Worm (Caenorhabditis elegans): ENCODE results near the gene C17C3.3.
"Not testable (repeated sequence)": the region's sequence is repeated elsewhere in the genome, so short reads cannot be mapped to it uniquely, and the experiment has no call there.

The C17C3.3 gene

DNA sequence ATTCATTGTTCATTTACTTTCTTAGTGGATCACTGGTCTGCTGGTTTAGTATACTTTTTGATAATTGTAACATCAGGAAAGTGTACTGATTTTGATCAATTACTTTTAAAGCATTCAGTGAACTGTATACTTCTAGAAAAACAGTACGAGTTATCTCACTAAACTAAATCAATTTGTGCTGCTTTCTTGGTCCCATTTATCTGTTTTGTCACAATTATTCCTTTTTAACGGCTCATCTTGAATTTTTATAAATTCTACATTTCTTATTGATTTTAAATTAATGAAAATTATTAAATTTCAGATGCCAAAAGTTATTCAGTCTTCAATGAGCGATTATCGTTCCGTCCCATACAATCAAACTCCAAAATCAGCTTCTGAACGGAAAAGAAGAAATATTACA lies 26.6 kb upstream of the C17C3.3 start, which contains the start of gene hlh-25:
Gene hlh-25 (plus strand): TSS at position 301 of the 400 bp plus-strand sequence.
- not testable (repeated sequence) for TF ChIP-seq ahr-1, pqm-1, ets-4 (tag; optimal IDR thresholded peaks at IDR 0.05)

DNA sequence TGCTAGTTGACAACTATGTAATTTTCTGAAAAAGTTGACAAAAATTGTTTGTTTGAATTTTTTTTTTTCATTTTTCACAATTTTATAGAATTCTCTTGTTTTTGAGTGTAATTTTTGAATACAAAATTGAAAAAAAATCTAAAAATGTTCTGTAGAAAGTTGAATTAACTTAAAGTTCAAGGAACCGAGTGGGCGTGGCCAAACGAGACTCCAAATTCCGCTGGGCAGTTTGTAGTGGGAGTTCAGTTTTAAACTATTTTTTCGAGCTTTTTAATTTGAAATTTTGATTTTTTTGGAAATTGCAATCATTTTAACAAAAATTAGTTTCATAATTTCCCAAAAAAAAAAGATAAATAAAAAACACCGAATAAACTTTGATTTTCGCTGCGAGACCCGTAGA lies 24.5 kb upstream of the C17C3.3 start:
- TF ChIP-seq che-1 (tag; optimal IDR thresholded peaks at IDR 0.05) (no peak), unc-55 (GFP tag; optimal IDR thresholded peaks at IDR 0.05) (no peak), npax-4 (tag; optimal IDR thresholded peaks at IDR 0.05) (no peak), hlh-8 (tag; optimal IDR thresholded peaks at IDR 0.05) (no peak), elt-2 (tag; optimal IDR thresholded peaks at IDR 0.05) (no peak), eyg-1 (tag; optimal IDR thresholded peaks at IDR 0.05) (no peak), ceh-2 (tag; optimal IDR thresholded peaks at IDR 0.05) (no peak), tbx-2 (tag; optimal IDR thresholded peaks at IDR 0.05) (no peak)

DNA sequence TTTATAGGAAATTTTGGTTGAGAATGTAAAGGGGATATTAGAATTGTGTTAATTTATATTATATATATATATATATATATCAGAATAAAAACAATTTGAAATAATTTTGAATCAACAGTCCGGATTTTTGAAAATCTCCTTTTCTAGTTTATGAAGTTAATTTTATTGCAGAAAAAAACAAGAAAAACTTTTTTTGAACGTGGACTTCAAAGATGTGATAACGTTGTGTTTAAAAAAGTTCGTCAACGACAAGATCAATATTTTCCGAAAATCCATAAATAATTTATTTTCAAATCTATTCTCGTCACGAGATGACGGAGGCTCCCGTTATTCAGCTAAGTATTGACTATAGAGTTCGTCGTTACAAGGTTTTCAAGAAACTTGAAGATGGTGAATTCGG lies 24.0 kb upstream of the C17C3.3 start, which contains the start of gene C17C3.11:
Gene C17C3.11 (plus strand): TSS at position 301 of the 400 bp plus-strand sequence.
- TF ChIP-seq hlh-8 (tag; optimal IDR thresholded peaks at IDR 0.05) = no peak
- TF ChIP-seq C38D4.7 (GFP tag; optimal IDR thresholded peaks at IDR 0.05) = no peak
- TF ChIP-seq ceh-31 (tag; optimal IDR thresholded peaks at IDR 0.05) = no peak
- no peak for TF ChIP-seq ahr-1 (tag; optimal IDR thresholded peaks at IDR 0.05)
- TF ChIP-seq fkh-6 (tag; optimal IDR thresholded peaks at IDR 0.05) = no peak
- no peak for TF ChIP-seq ceh-18 (tag; optimal IDR thresholded peaks at IDR 0.05)
- no peak for TF ChIP-seq F13H6.1 (tag; optimal IDR thresholded peaks at IDR 0.05)
- TF ChIP-seq tbx-2 (tag; optimal IDR thresholded peaks at IDR 0.05) = no peak
- no peak for TF ChIP-seq unc-3 (GFP tag; conservative IDR thresholded peaks at IDR 0.05)
- TF ChIP-seq unc-3 (tag; optimal IDR thresholded peaks at IDR 0.05) = no peak
- no peak for TF ChIP-seq ceh-48 (tag; optimal IDR thresholded peaks at IDR 0.05)
- TF ChIP-seq zip-5 (tag; optimal IDR thresholded peaks at IDR 0.05) = no peak
- TF ChIP-seq ceh-45 (GFP tag; IDR thresholded peaks at IDR 0.05) = no peak
- TF ChIP-seq syd-9 (tag; optimal IDR thresholded peaks at IDR 0.05) = no peak
- no peak for TF ChIP-seq hlh-13 (GFP tag; optimal IDR thresholded peaks at IDR 0.05)
- no peak for TF ChIP-seq ceh-30 (tag; optimal IDR thresholded peaks at IDR 0.05)
- TF ChIP-seq nhr-11 (tag; optimal IDR thresholded peaks at IDR 0.05) = no peak
- no peak for TF ChIP-seq ceh-19 (GFP tag; optimal IDR thresholded peaks at IDR 0.05)

DNA sequence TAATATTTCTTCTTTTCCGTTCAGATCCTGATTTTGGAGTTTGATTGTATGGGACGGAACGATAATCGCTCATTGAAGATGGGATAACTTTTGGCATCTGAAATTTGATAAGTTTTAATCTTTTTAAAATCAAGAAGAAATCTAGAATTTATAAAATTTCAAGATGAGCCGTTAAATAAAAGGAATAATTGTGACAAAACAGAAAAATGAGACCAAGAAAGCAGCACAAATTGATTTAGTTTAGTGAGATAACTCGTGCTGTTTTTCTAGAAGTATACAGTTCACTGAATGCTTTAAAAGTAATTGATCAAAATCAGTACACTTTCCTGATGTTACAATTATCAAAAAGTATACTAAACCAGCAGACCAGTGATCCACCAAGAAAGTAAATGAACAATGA lies 21.4 kb upstream of the C17C3.3 start, which contains the start of gene hlh-27:
Gene hlh-27 (minus strand): TSS at position 101 of the 400 bp plus-strand sequence.
- not testable (repeated sequence) for TF ChIP-seq ceh-24, unc-86, pat-9 (tag; optimal IDR thresholded peaks at IDR 0.05)

DNA sequence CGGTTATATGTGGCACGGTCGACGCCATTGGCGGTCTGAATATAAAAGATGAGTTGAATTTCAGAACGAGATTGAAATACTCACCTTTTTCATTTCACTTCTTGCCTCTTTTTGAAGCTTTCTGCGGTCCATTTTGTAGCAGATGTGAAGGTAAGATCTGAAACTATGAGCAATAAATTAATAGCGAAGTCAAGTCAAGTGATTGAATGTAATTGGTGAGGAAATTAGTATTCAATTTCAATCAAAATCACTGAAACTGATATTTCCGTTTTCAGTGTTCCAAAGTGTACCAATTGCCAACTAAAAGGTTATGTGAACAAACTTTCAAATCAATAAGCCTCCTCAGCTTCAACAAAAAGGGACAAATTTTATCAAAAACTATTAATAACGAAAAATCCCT lies 19.9 kb upstream of the C17C3.3 start, which contains the start of gene C17C3.24:
Gene C17C3.24 (minus strand): TSS at position 101 of the 400 bp plus-strand sequence.
- no peak for TF ChIP-seq zip-5 (tag; optimal IDR thresholded peaks at IDR 0.05)
- no peak for TF ChIP-seq ahr-1 (tag; optimal IDR thresholded peaks at IDR 0.05)
- TF ChIP-seq ceh-22 (tag; optimal IDR thresholded peaks at IDR 0.05) = no peak

DNA sequence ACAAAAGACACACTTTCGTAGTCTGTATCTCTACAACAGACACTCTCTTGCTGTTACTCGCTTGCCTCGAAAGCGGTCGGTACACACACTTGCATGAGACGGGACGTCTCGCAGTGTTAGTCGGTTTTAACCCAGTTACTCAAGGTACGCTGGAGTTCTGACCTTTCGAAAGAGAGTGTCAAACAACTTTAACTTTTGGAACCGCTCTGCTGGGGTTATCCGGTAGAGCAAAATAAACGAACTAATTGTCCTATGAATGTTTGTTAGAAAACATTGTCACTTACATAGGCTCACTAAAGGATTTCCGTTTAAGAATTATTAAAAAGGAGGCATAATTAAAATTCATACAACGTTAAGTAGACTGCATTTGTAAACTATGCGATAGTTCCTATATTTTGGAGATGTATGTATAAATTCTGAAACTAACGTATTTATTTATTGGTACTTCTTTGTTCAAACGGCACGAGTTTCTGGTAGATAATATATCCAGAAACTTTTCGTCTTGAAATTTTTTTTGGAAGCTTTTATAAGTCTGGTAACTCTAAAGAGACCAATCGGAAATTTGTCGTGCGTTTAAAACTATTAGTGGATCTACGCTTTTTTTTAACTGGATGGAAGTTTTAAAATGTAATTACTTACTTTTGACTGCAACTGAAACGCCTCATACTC lies 17.9 kb upstream of the C17C3.3 start:
- peak; percentile 77 for TF ChIP-seq ztf-16 (tag; optimal IDR thresholded peaks at IDR 0.05)
- no peak for TF ChIP-seq pag-3 (tag; optimal IDR thresholded peaks at IDR 0.05; ENCODE audit: borderline replicate concordance)
- peak; percentile 18 for TF ChIP-seq ceh-48 (tag; optimal IDR thresholded peaks at IDR 0.05)
- peak; percentile 65 for TF ChIP-seq ceh-6 (GFP tag; optimal IDR thresholded peaks at IDR 0.05)
- TF ChIP-seq lim-6 (tag; optimal IDR thresholded peaks at IDR 0.05) = peak; percentile 76
- TF ChIP-seq ceh-2 (tag; optimal IDR thresholded peaks at IDR 0.05) = peak; percentile 70
- TF ChIP-seq ahr-1 (tag; optimal IDR thresholded peaks at IDR 0.05) = peak; percentile 3
- TF ChIP-seq hlh-6 (tag; optimal IDR thresholded peaks at IDR 0.05) = peak; percentile 48
- peak; percentile 3 for TF ChIP-seq hlh-30 (tag; optimal IDR thresholded peaks at IDR 0.05; ENCODE audit: insufficient read depth)
- TF ChIP-seq F13H6.1 (tag; optimal IDR thresholded peaks at IDR 0.05) = peak; percentile 44
- TF ChIP-seq zip-5 (tag; optimal IDR thresholded peaks at IDR 0.05) = peak; percentile 31
- peak; percentile 68 for TF ChIP-seq fax-1 (tag; optimal IDR thresholded peaks at IDR 0.05)
- peak; percentile 57 for TF ChIP-seq sox-2 (GFP tag; IDR thresholded peaks at IDR 0.05)
- TF ChIP-seq pqm-1 (tag; optimal IDR thresholded peaks at IDR 0.05) = peak; percentile 77
- TF ChIP-seq ceh-30 (tag; optimal IDR thresholded peaks at IDR 0.05) = peak; percentile 29
- peak; percentile 80 for TF ChIP-seq pha-2 (tag; optimal IDR thresholded peaks at IDR 0.05)
- peak; percentile 60 for TF ChIP-seq nhr-232 (tag; optimal IDR thresholded peaks at IDR 0.05)
- TF ChIP-seq odd-2 (tag; optimal IDR thresholded peaks at IDR 0.05) = no peak
- TF ChIP-seq ceh-19 (GFP tag; optimal IDR thresholded peaks at IDR 0.05) = peak; percentile 89
- TF ChIP-seq ceh-14 (tag; optimal IDR thresholded peaks at IDR 0.05) = peak; percentile 90

All from whole organism, late embryonic.